Worm (Caenorhabditis elegans): Measurements from ENCODE around the gene srx-45.

Gene srx-45

ce11 chrIII:9334174-9334573 lies 27.7 kb upstream of the srx-45 start, which contains the start of gene elo-4:
Gene elo-4 (minus strand): TSS chrIII:9334274.
- TF ChIP-seq hlh-15 (tag; optimal IDR thresholded peaks at IDR 0.05) = no peak
- no peak for TF ChIP-seq ceh-24 (tag; optimal IDR thresholded peaks at IDR 0.05)
- no peak for TF ChIP-seq ceh-22 (tag; optimal IDR thresholded peaks at IDR 0.05)
- TF ChIP-seq ceh-18 (tag; optimal IDR thresholded peaks at IDR 0.05) = no peak
- no peak for TF ChIP-seq sdc-2 (tag; optimal IDR thresholded peaks at IDR 0.05)
- TF ChIP-seq fkh-6 (tag; optimal IDR thresholded peaks at IDR 0.05) = no peak
- no peak for TF ChIP-seq Y22D7AL.16 (tag; optimal IDR thresholded peaks at IDR 0.05)
- TF ChIP-seq ahr-1 (tag; optimal IDR thresholded peaks at IDR 0.05) = no peak
- no peak for TF ChIP-seq odd-2 (tag; optimal IDR thresholded peaks at IDR 0.05)
- TF ChIP-seq pha-2 (tag; optimal IDR thresholded peaks at IDR 0.05) = no peak
- TF ChIP-seq unc-42 (tag; optimal IDR thresholded peaks at IDR 0.05) = no peak
- no peak for TF ChIP-seq tbx-7 (tag; optimal IDR thresholded peaks at IDR 0.05)
- no peak for TF ChIP-seq ceh-31 (tag; optimal IDR thresholded peaks at IDR 0.05)
- TF ChIP-seq lim-6 (tag; optimal IDR thresholded peaks at IDR 0.05) = no peak
- no peak for TF ChIP-seq F13H6.1 (tag; optimal IDR thresholded peaks at IDR 0.05)
- TF ChIP-seq elt-2 (tag; optimal IDR thresholded peaks at IDR 0.05) = no peak
- TF ChIP-seq T23F11.4 (GFP tag; optimal IDR thresholded peaks at IDR 0.05) = no peak
- TF ChIP-seq K09A11.1 (tag; optimal IDR thresholded peaks at IDR 0.05; ENCODE audit: insufficient read depth) = no peak

- no peak for TF ChIP-seq ztf-16 (tag; optimal IDR thresholded peaks at IDR 0.05)
- TF ChIP-seq ceh-45 (GFP tag; IDR thresholded peaks at IDR 0.05) = no peak
- no peak for TF ChIP-seq pax-1 (tag; optimal IDR thresholded peaks at IDR 0.05)
- no peak for TF ChIP-seq sox-2 (GFP tag; IDR thresholded peaks at IDR 0.05)
- TF ChIP-seq ceh-24 (tag; optimal IDR thresholded peaks at IDR 0.05) = no peak
- no peak for TF ChIP-seq sox-4 (tag; optimal IDR thresholded peaks at IDR 0.05)
- no peak for TF ChIP-seq hlh-30 (tag; optimal IDR thresholded peaks at IDR 0.05; ENCODE audit: insufficient read depth)
- no peak for TF ChIP-seq mec-3 (tag; optimal IDR thresholded peaks at IDR 0.05; ENCODE audit: borderline replicate concordance)
- no peak for TF ChIP-seq pag-3 (tag; optimal IDR thresholded peaks at IDR 0.05; ENCODE audit: borderline replicate concordance)
Observed at ce11 chrIII:9331084-9331564, 24.6 kb upstream of the srx-45 start, which contains the start of gene ufc-1. Gene ufc-1 (plus strand): TSS chrIII:9331514.

ce11 chrIII:9329790-9330366 lies 23.4 kb upstream of the srx-45 start, which contains the start of gene ttr-5:
Gene ttr-5 (plus strand): TSS chrIII:9330316.
- TF ChIP-seq hlh-6 (tag; optimal IDR thresholded peaks at IDR 0.05) (no peak), nfya-1 (tag; optimal IDR thresholded peaks at IDR 0.05) (no peak), ceh-45 (GFP tag; IDR thresholded peaks at IDR 0.05) (no peak), mec-3 (tag; optimal IDR thresholded peaks at IDR 0.05; ENCODE audit: borderline replicate concordance) (no peak), ceh-6 (GFP tag; optimal IDR thresholded peaks at IDR 0.05) (no peak)

- TF ChIP-seq pros-1 (tag; optimal IDR thresholded peaks at IDR 0.05) = no peak
- TF ChIP-seq che-1 (tag; optimal IDR thresholded peaks at IDR 0.05) = no peak
- TF ChIP-seq fkh-6 (tag; optimal IDR thresholded peaks at IDR 0.05) = no peak
- no peak for TF ChIP-seq tbx-7 (tag; optimal IDR thresholded peaks at IDR 0.05)
- no peak for TF ChIP-seq ceh-19 (GFP tag; optimal IDR thresholded peaks at IDR 0.05)
- TF ChIP-seq ref-2 (tag; optimal IDR thresholded peaks at IDR 0.05) = no peak
- no peak for TF ChIP-seq gmeb-2 (tag; optimal IDR thresholded peaks at IDR 0.05)
- no peak for TF ChIP-seq zip-5 (tag; optimal IDR thresholded peaks at IDR 0.05)
Observed at ce11 chrIII:9329266-9329665, 22.8 kb upstream of the srx-45 start, which contains the start of gene C40H1.3. Gene C40H1.3 (minus strand): TSS chrIII:9329366.
